Fruit fly (Drosophila melanogaster) whole organism, embryonic: Measurements from ENCODE around the gene CG31988.

Source experiments
- Asciz ChIP-seq: fragments of 200-800 bp; sonication (Bioruptor generic); optimal IDR thresholded peaks from 2 replicates; lab custom pipeline; 2017; ENCODE audit warnings: missing biosample characterization, mild to moderate bottlenecking, missing genetic modification characterization, missing genetic modification reagents
- Atf6 ChIP-seq: fragments of 200-800 bp; sonication (Bioruptor generic); IDR thresholded peaks from 2 replicates; pipeline ENCODE4 v1.3.6; 2022; ENCODE audit warnings: missing biosample characterization, missing genetic modification characterization
- B-H2 ChIP-seq: fragments of 200-800 bp; sonication (Bioruptor generic); optimal IDR thresholded peaks from 2 replicates; lab custom pipeline; 2018; ENCODE audit warnings: missing biosample characterization, mild to moderate bottlenecking, missing genetic modification characterization
- CG10321 ChIP-seq: fragments of 200-800 bp; sonication (Bioruptor generic); IDR thresholded peaks from 2 replicates; pipeline ENCODE4 v1.3.6; 2022; ENCODE audit warnings: missing biosample characterization, missing genetic modification characterization
- CG10543 ChIP-seq: fragments of 200-800 bp; sonication (Bioruptor generic); optimal IDR thresholded peaks from 3 replicates; lab custom pipeline; 2017; ENCODE audit warnings: missing biosample characterization, mild to moderate bottlenecking, missing genetic modification characterization, moderate library complexity
- CG14860 ChIP-seq: fragments of 200-800 bp; sonication (Bioruptor generic); IDR thresholded peaks from 3 replicates; pipeline ENCODE4 v1.3.6; 2022; ENCODE audit warnings: missing biosample characterization, missing genetic modification characterization; ENCODE audit not compliant: partially characterized antibody
- CG14965 ChIP-seq: fragments of 200-800 bp; sonication (Bioruptor generic); optimal IDR thresholded peaks from 2 replicates; lab custom pipeline; 2016; ENCODE audit warnings: missing biosample characterization, missing genetic modification characterization, borderline replicate concordance
- CG1602 ChIP-seq: fragments of 200-800 bp; sonication (Bioruptor generic); optimal IDR thresholded peaks from 3 replicates; lab custom pipeline; 2016; ENCODE audit warnings: missing biosample characterization, missing genetic modification characterization
- CG16863 ChIP-seq: fragments of 200-800 bp; sonication (Bioruptor generic); optimal IDR thresholded peaks from 3 replicates; lab custom pipeline; 2016; ENCODE audit warnings: missing biosample characterization, missing genetic modification characterization
- CG17612 ChIP-seq: fragments of 200-800 bp; sonication (Bioruptor generic); IDR thresholded peaks from 2 replicates; pipeline ENCODE4 v1.3.6; 2022; ENCODE audit warnings: missing biosample characterization, missing genetic modification characterization
- CG1832 ChIP-seq: fragments of 200-800 bp; sonication (Bioruptor generic); optimal IDR thresholded peaks from 2 replicates; lab custom pipeline; 2017; ENCODE audit warnings: missing biosample characterization, mild to moderate bottlenecking, missing genetic modification characterization, inconsistent platforms
- CG5953 ChIP-seq: fragments of 200-800 bp; sonication (Bioruptor generic); IDR thresholded peaks from 2 replicates; pipeline ENCODE4 v1.3.6; 2022; ENCODE audit warnings: missing biosample characterization, missing genetic modification characterization
- CG6175 ChIP-seq: fragments of 200-800 bp; sonication (Bioruptor generic); IDR thresholded peaks from 3 replicates; pipeline ENCODE4 v1.3.6; 2022; ENCODE audit warnings: missing biosample characterization, missing genetic modification characterization
- CG6654 ChIP-seq: fragments of 200-800 bp; sonication (Bioruptor generic); optimal IDR thresholded peaks from 2 replicates; lab custom pipeline; 2017; ENCODE audit warnings: missing biosample characterization, mild to moderate bottlenecking, missing genetic modification characterization
- CG7556 ChIP-seq: fragments of 200-800 bp; sonication (Bioruptor generic); optimal IDR thresholded peaks from 2 replicates; lab custom pipeline; 2017; ENCODE audit warnings: missing biosample characterization, mild to moderate bottlenecking, missing genetic modification characterization
- CG7928 ChIP-seq: fragments of 200-800 bp; sonication (Bioruptor generic); optimal IDR thresholded peaks from 2 replicates; lab custom pipeline; 2017; ENCODE audit warnings: missing biosample characterization, mild to moderate bottlenecking, missing genetic modification characterization
- CG9876 ChIP-seq: fragments of 200-800 bp; sonication (Bioruptor generic); optimal IDR thresholded peaks from 2 replicates; lab custom pipeline; 2016; ENCODE audit warnings: missing biosample characterization, missing genetic modification characterization
- Camta ChIP-seq: fragments of 200-800 bp; sonication (Bioruptor generic); optimal IDR thresholded peaks from 2 replicates; lab custom pipeline; 2016; ENCODE audit warnings: missing biosample characterization, missing genetic modification characterization
- CoRest ChIP-seq: fragments of 200-800 bp; sonication (Bioruptor generic); optimal IDR thresholded peaks from 3 replicates; lab custom pipeline; 2018; ENCODE audit warnings: missing biosample characterization, mild to moderate bottlenecking, missing genetic modification characterization, moderate library complexity
- Drgx ChIP-seq: fragments of 200-800 bp; sonication (Bioruptor generic); IDR thresholded peaks from 2 replicates; pipeline ENCODE4 v1.3.6; 2022; ENCODE audit warnings: missing biosample characterization, missing genetic modification characterization
- E2f1 ChIP-seq: fragments of 200-800 bp; sonication (Bioruptor generic); IDR thresholded peaks from 2 replicates; pipeline ENCODE4 v1.3.6; 2022; ENCODE audit warnings: missing biosample characterization, missing genetic modification characterization
- E2f2 ChIP-seq: fragments of 200-800 bp; sonication (Bioruptor generic); IDR thresholded peaks from 2 replicates; pipeline ENCODE4 v1.3.6; 2022; ENCODE audit warnings: missing biosample characterization, missing genetic modification characterization
- H15 ChIP-seq: fragments of 200-800 bp; sonication (Bioruptor generic); IDR thresholded peaks from 3 replicates; pipeline ENCODE4 v1.3.6; 2022; ENCODE audit warnings: missing biosample characterization, missing genetic modification characterization
- HmgZ ChIP-seq: fragments of 200-800 bp; sonication (Bioruptor generic); optimal IDR thresholded peaks from 2 replicates; lab custom pipeline; 2018; ENCODE audit warnings: missing biosample characterization, mild to moderate bottlenecking, missing genetic modification characterization
- Hr39 ChIP-seq: fragments of >200 bp; optimal IDR thresholded peaks from 2 replicates; lab custom pipeline; 2017
- Lim3 ChIP-seq: fragments of 200-800 bp; sonication (Bioruptor generic); IDR thresholded peaks from 2 replicates; pipeline ENCODE4 v1.3.6; 2022; ENCODE audit warnings: missing biosample characterization, missing genetic modification characterization
- MTF-1 ChIP-seq: fragments of 200-800 bp; sonication (Bioruptor generic); optimal IDR thresholded peaks from 2 replicates; lab custom pipeline; 2018; ENCODE audit warnings: missing biosample characterization, mild to moderate bottlenecking, missing genetic modification characterization, borderline replicate concordance
- Max ChIP-seq: fragments of 200-800 bp; sonication (Bioruptor generic); optimal IDR thresholded peaks from 2 replicates; lab custom pipeline; 2016; ENCODE audit warnings: missing biosample characterization, mild to moderate bottlenecking, missing genetic modification characterization
- Neu2 ChIP-seq: fragments of 200-800 bp; sonication (Bioruptor generic); optimal IDR thresholded peaks from 3 replicates; lab custom pipeline; 2016; ENCODE audit warnings: missing biosample characterization, missing genetic modification characterization, borderline replicate concordance
- Oaz ChIP-seq: fragments of 200-800 bp; sonication (Bioruptor generic); IDR thresholded peaks from 2 replicates; pipeline ENCODE4 v1.3.6; 2022; ENCODE audit warnings: missing biosample characterization, missing genetic modification characterization
- TFAM ChIP-seq: fragments of 200-800 bp; sonication (Bioruptor generic); optimal IDR thresholded peaks from 2 replicates; lab custom pipeline; 2017; ENCODE audit warnings: missing biosample characterization, missing genetic modification characterization, inconsistent platforms
- Xrp1 ChIP-seq: fragments of 200-800 bp; sonication (Bioruptor generic); IDR thresholded peaks from 2 replicates; pipeline ENCODE4 v1.3.6; 2022; ENCODE audit warnings: missing biosample characterization, missing genetic modification characterization
- abd-A ChIP-seq: fragments of 200-800 bp; sonication (Bioruptor generic); optimal IDR thresholded peaks from 3 replicates; lab custom pipeline; 2019; ENCODE audit warnings: missing biosample characterization, mild to moderate bottlenecking, missing genetic modification characterization, moderate library complexity
- crp ChIP-seq, 2 experiments: fragments of 200-800 bp; sonication (Bioruptor generic); optimal IDR thresholded peaks; 2 replicates in 1 of 2; 3 replicates in 1 of 2; lab custom pipeline; 2017; ENCODE audit warnings: missing biosample characterization in 2 of 2, missing genetic modification characterization in 2 of 2, mild to moderate bottlenecking in 1 of 2, moderate library complexity in 1 of 2
- dm ChIP-seq: fragments of 200-800 bp; sonication (Bioruptor generic); optimal IDR thresholded peaks from 3 replicates; lab custom pipeline; 2016; ENCODE audit warnings: missing biosample characterization, missing genetic modification characterization
- esg ChIP-seq: fragments of 200-800 bp; sonication (Bioruptor generic); conservative IDR thresholded peaks from 2 replicates; pipeline ENCODE4 v1.3.6; 2022; ENCODE audit warnings: missing biosample characterization, missing genetic modification characterization
- ftz-f1 ChIP-seq: fragments of 200-800 bp; sonication (Bioruptor generic); optimal IDR thresholded peaks from 2 replicates; lab custom pipeline; 2016; ENCODE audit warnings: missing biosample characterization, missing genetic modification characterization
- gfzf ChIP-seq: fragments of 200-800 bp; sonication (Bioruptor generic); optimal IDR thresholded peaks from 2 replicates; lab custom pipeline; 2016; ENCODE audit warnings: missing biosample characterization, mild to moderate bottlenecking, missing genetic modification characterization, moderate library complexity
- insv ChIP-seq, 2 experiments: fragments of 200-800 bp; sonication (Bioruptor generic); optimal IDR thresholded peaks; 3 replicates each; lab custom pipeline; 2016 to 2018; ENCODE audit warnings: missing biosample characterization in 2 of 2, missing genetic modification characterization in 2 of 2
- mam ChIP-seq: fragments of 200-800 bp; sonication (Bioruptor generic); optimal IDR thresholded peaks from 3 replicates; lab custom pipeline; 2016; ENCODE audit warnings: missing biosample characterization, missing genetic modification characterization
- nerfin-1 ChIP-seq: fragments of 200-800 bp; sonication (Bioruptor generic); optimal IDR thresholded peaks from 3 replicates; lab custom pipeline; 2019; ENCODE audit warnings: missing biosample characterization, mild to moderate bottlenecking, missing genetic modification characterization, moderate library complexity
- otp ChIP-seq: fragments of 200-800 bp; sonication (Bioruptor generic); IDR thresholded peaks from 3 replicates; pipeline ENCODE4, ENCODE4 v1.3.6; 2022; ENCODE audit warnings: missing biosample characterization, missing genetic modification characterization
- run ChIP-seq: fragments of 200-800 bp; sonication (Bioruptor generic); optimal IDR thresholded peaks from 3 replicates; lab custom pipeline; 2018; ENCODE audit warnings: missing biosample characterization, mild to moderate bottlenecking, missing genetic modification characterization
- schlank ChIP-seq: fragments of 200-800 bp; sonication (Bioruptor generic); optimal IDR thresholded peaks from 2 replicates; lab custom pipeline; 2018; ENCODE audit warnings: missing biosample characterization, mild to moderate bottlenecking, missing genetic modification characterization
- scrt ChIP-seq: fragments of 200-800 bp; sonication (Bioruptor generic); optimal IDR thresholded peaks from 2 replicates; lab custom pipeline; 2018; ENCODE audit warnings: missing biosample characterization, mild to moderate bottlenecking, missing genetic modification characterization, moderate library complexity
- sima ChIP-seq: fragments of 200-800 bp; sonication (Bioruptor generic); optimal IDR thresholded peaks from 2 replicates; lab custom pipeline; 2016; ENCODE audit warnings: missing biosample characterization, missing genetic modification characterization
- slou ChIP-seq: fragments of 200-800 bp; sonication (Bioruptor generic); optimal IDR thresholded peaks from 3 replicates; lab custom pipeline; 2016; ENCODE audit warnings: missing biosample characterization, missing genetic modification characterization
- tap ChIP-seq: fragments of 200-800 bp; optimal IDR thresholded peaks from 3 replicates; lab custom pipeline; 2019; ENCODE audit warnings: missing biosample characterization, mild to moderate bottlenecking, missing genetic modification characterization, moderate library complexity
- z ChIP-seq: fragments of 200-800 bp; sonication (Bioruptor generic); IDR thresholded peaks from 3 replicates; pipeline ENCODE4 v1.3.6; 2022; ENCODE audit warnings: missing biosample characterization, missing genetic modification characterization
- zen ChIP-seq: fragments of 200-800 bp; sonication (Bioruptor generic); optimal IDR thresholded peaks from 3 replicates; lab custom pipeline; 2018; ENCODE audit warnings: missing biosample characterization, mild to moderate bottlenecking, missing genetic modification characterization, moderate library complexity

The CG31988 gene

DNA sequence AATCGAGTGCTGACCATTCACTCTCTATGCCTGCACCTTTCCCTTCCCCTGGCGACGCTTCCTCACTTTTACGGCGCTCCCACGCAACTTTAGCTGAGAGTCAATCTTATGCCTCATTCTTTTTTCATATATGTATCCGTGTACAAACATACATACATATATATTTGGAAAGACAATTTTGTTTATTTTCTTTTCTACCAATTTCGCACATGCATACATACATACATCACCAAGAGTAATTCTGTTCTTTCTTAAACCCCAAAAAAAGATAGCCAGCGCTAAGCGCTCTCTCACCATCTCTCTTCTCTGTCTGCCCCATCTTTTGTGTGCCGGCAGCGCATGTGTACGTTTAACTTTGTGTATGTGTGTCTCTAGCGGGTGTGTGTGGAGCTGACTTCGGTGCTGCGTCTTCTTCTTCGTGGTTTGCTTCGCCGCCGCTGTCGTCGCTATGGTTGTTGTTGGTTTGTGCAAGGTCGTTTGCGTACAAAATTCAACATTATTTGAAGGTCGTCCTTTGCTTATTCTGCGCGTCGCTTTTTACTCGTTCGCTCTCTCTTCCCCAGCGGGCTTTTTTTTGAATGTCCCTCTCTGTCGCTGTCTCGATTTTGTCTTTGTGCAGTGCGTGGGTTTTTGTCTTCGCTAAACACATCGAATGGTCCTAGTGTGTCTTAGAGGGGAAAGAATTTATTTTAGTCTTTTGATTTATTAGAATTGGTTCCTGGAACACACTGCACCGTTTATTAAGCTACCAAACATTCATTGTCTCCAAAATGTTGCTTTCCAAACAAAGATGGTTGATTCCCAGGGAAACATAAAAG, 48.1 kb upstream of the CG31988 start (continued):
- no peak for TF ChIP-seq CG7928 (GFP tag; lab: Kevin White, UChicago)
- TF ChIP-seq E2f2 (GFP tag; lab: Robert Waterston, UW): peak; percentile 36; the same call in 1 of the 2 replicates
- TF ChIP-seq z (GFP tag; lab: Robert Waterston, UW): 0 out of 3 replicates have a peak, but pooled peaks have one; percentile 54
- TF ChIP-seq otp: no peak
- no peak for TF ChIP-seq Camta (GFP tag; lab: Kevin White, UChicago)
- no peak for TF ChIP-seq CG7556
- no peak for TF ChIP-seq CG1832 (GFP tag; lab: Kevin White, UChicago)
- peak; percentile 8 for TF ChIP-seq nerfin-1 (tag; lab: Kevin White, UChicago)
- no peak for TF ChIP-seq H15 (GFP tag; lab: Robert Waterston, UW)
- TF ChIP-seq CoRest (tag; lab: Kevin White, UChicago): no peak
- no peak for TF ChIP-seq CG1602 (GFP tag; lab: Kevin White, UChicago)
- TF ChIP-seq scrt (GFP tag; lab: Kevin White, UChicago): peak; percentile 15
- TF ChIP-seq gfzf (GFP tag; lab: Kevin White, UChicago): no peak
- no peak for TF ChIP-seq CG14965 (GFP tag; lab: Kevin White, UChicago)
- TF ChIP-seq B-H2 (GFP tag; lab: Kevin White, UChicago): no peak
- no peak for TF ChIP-seq schlank (tag; lab: Kevin White, UChicago)
- TF ChIP-seq esg: no peak
- TF ChIP-seq crp (GFP tag; optimal IDR thresholded peaks at IDR 0.05; lab: Kevin White, UChicago): no peak
- TF ChIP-seq tap: no peak
- TF ChIP-seq Asciz (GFP tag; lab: Kevin White, UChicago): no peak
- no peak for TF ChIP-seq CG6654 (GFP tag; lab: Kevin White, UChicago)
- TF ChIP-seq E2f1: no peak
- TF ChIP-seq CG17612 (GFP tag; lab: Robert Waterston, UW): no peak
- no peak for TF ChIP-seq CG10321
- TF ChIP-seq Oaz: no peak
- TF ChIP-seq MTF-1 (GFP tag; lab: Kevin White, UChicago): no peak
- TF ChIP-seq Atf6: no peak
- TF ChIP-seq sima (GFP tag; lab: Kevin White, UChicago): no peak
- no peak for TF ChIP-seq slou (GFP tag; lab: Kevin White, UChicago)
- no peak for TF ChIP-seq CG5953
- no peak for TF ChIP-seq CG14860
- TF ChIP-seq HmgZ: peak; percentile 24
- peak; percentile 84 for TF ChIP-seq CG10543 (GFP tag; lab: Kevin White, UChicago)
- no peak for TF ChIP-seq insv (GFP tag; optimal IDR thresholded peaks at IDR 0.05; lab: Kevin White, UChicago)
- no peak for TF ChIP-seq Neu2
- TF ChIP-seq Max (GFP tag; lab: Kevin White, UChicago): no peak
- peak; percentile 91 for TF ChIP-seq abd-A (tag; lab: Kevin White, UChicago)
- TF ChIP-seq CG6175 (GFP tag; lab: Robert Waterston, UW): no peak
- TF ChIP-seq TFAM (GFP tag; lab: Kevin White, UChicago): no peak
- no peak for TF ChIP-seq Xrp1 (GFP tag; lab: Robert Waterston, UW)
- TF ChIP-seq CG9876 (GFP tag; lab: Kevin White, UChicago): no peak
- no peak for TF ChIP-seq Drgx (GFP tag; lab: Robert Waterston, UW)
- no peak for TF ChIP-seq CG16863 (GFP tag; lab: Kevin White, UChicago)
- TF ChIP-seq zen (tag; lab: Kevin White, UChicago): no peak
- no peak for TF ChIP-seq Hr39 (lab: Kevin White, UChicago)
- TF ChIP-seq dm: peak; percentile 22
- peak; percentile 16 for TF ChIP-seq run (tag; lab: Kevin White, UChicago)
- no peak for TF ChIP-seq Lim3 (GFP tag; lab: Robert Waterston, UW)
- peak; percentile 100 for TF ChIP-seq ftz-f1 (GFP tag; lab: Kevin White, UChicago)
- no peak for TF ChIP-seq mam (GFP tag; lab: Kevin White, UChicago)
